Fruit fly (Drosophila melanogaster): Measurements from ENCODE around the gene CG10462.
A peak's percentile ranks its signal among the peaks of the same experiment; 100 is the strongest.

CG10462 gene

dm6 chr2L:19763773-19764580, 28.2 kb upstream of the CG10462 start, which contains the start of gene fbp:
TSS of gene fbp (minus strand) at chr2L:19764136.
- TF ChIP-seq tj (GFP tag; optimal IDR thresholded peaks at IDR 0.05) = peak; percentile 47
- peak; percentile 36 for TF ChIP-seq CG14711 (tag; optimal IDR thresholded peaks at IDR 0.05)
- peak; percentile 33 for TF ChIP-seq bab1 (GFP tag; optimal IDR thresholded peaks at IDR 0.05)
- peak; percentile 68 for TF ChIP-seq CG7101 (tag; optimal IDR thresholded peaks at IDR 0.05)
- peak; percentile 83 for TF ChIP-seq pad (GFP tag; optimal IDR thresholded peaks at IDR 0.05)
- TF ChIP-seq CG1620 (GFP tag; optimal IDR thresholded peaks at IDR 0.05) = peak; percentile 30
- TF ChIP-seq ovo (GFP tag; optimal IDR thresholded peaks at IDR 0.05) = peak; percentile 45
- no peak for TF ChIP-seq CG12768 (GFP tag; optimal IDR thresholded peaks at IDR 0.05)
- TF ChIP-seq Clk (GFP tag; optimal IDR thresholded peaks at IDR 0.05) = no peak
- TF ChIP-seq CG11617 (GFP tag; optimal IDR thresholded peaks at IDR 0.05) = peak; percentile 89
- peak; percentile 46 for TF ChIP-seq CG33017 (tag; optimal IDR thresholded peaks at IDR 0.05)
- peak; percentile 30 for TF ChIP-seq CG5204 (GFP tag; optimal IDR thresholded peaks at IDR 0.05)
- peak; percentile 12 for TF ChIP-seq cic (GFP tag; optimal IDR thresholded peaks at IDR 0.05)
- TF ChIP-seq CG7045 (GFP tag; optimal IDR thresholded peaks at IDR 0.05) = peak; percentile 40
- TF ChIP-seq Mnt (GFP tag; optimal IDR thresholded peaks at IDR 0.05) = peak; percentile 54
- peak; percentile 39 for TF ChIP-seq kay (GFP tag; ENCODE audit: borderline replicate concordance)
- TF ChIP-seq toe (GFP tag; optimal IDR thresholded peaks at IDR 0.05) = no peak
- TF ChIP-seq Crg-1 (GFP tag; optimal IDR thresholded peaks at IDR 0.05) = no peak
- no peak for TF ChIP-seq cnc (optimal IDR thresholded peaks at IDR 0.05)
- peak; percentile 26 for TF ChIP-seq Hr96 (GFP tag; optimal IDR thresholded peaks at IDR 0.05)

dm6 chr2L:19763446-19763772, 27.6 kb upstream of the CG10462 start:
- TF ChIP-seq CG7045 (GFP tag; optimal IDR thresholded peaks at IDR 0.05) (no peak), CG11617 (GFP tag; optimal IDR thresholded peaks at IDR 0.05) (no peak), CG12768 (GFP tag; optimal IDR thresholded peaks at IDR 0.05) (no peak), cnc (optimal IDR thresholded peaks at IDR 0.05) (no peak), kay (GFP tag; ENCODE audit: borderline replicate concordance) (no peak), CG14711 (tag; optimal IDR thresholded peaks at IDR 0.05) (no peak), CG33017 (tag; optimal IDR thresholded peaks at IDR 0.05) (no peak), toe (GFP tag; optimal IDR thresholded peaks at IDR 0.05) (no peak), Crg-1 (GFP tag; optimal IDR thresholded peaks at IDR 0.05) (no peak), pad (GFP tag; optimal IDR thresholded peaks at IDR 0.05) (no peak), Hr96 (GFP tag; optimal IDR thresholded peaks at IDR 0.05) (no peak), CG1620 (GFP tag; optimal IDR thresholded peaks at IDR 0.05) (no peak), cic (GFP tag; optimal IDR thresholded peaks at IDR 0.05) (no peak), bab1 (GFP tag; optimal IDR thresholded peaks at IDR 0.05) (no peak), CG5204 (GFP tag; optimal IDR thresholded peaks at IDR 0.05) (no peak)

- peak; percentile 72 for TF ChIP-seq Clk (GFP tag; optimal IDR thresholded peaks at IDR 0.05)
- TF ChIP-seq Mnt (GFP tag; optimal IDR thresholded peaks at IDR 0.05) = peak; percentile 98
- TF ChIP-seq cnc (optimal IDR thresholded peaks at IDR 0.05) = no peak
- TF ChIP-seq tj (GFP tag; optimal IDR thresholded peaks at IDR 0.05) = peak; percentile 60
- peak; percentile 62 for TF ChIP-seq pad (GFP tag; optimal IDR thresholded peaks at IDR 0.05)
- TF ChIP-seq toe (GFP tag; optimal IDR thresholded peaks at IDR 0.05) = peak; percentile 88
- peak; percentile 78 for TF ChIP-seq CG14711 (tag; optimal IDR thresholded peaks at IDR 0.05)
- TF ChIP-seq Hr96 (GFP tag; optimal IDR thresholded peaks at IDR 0.05) = peak; percentile 80
- peak; percentile 81 for TF ChIP-seq CG33017 (tag; optimal IDR thresholded peaks at IDR 0.05)
- TF ChIP-seq bab1 (GFP tag; optimal IDR thresholded peaks at IDR 0.05) = peak; percentile 82
- TF ChIP-seq CG5204 (GFP tag; optimal IDR thresholded peaks at IDR 0.05) = peak; percentile 88
- no peak for TF ChIP-seq kay (GFP tag; ENCODE audit: borderline replicate concordance)
- peak; percentile 81 for TF ChIP-seq CG1620 (GFP tag; optimal IDR thresholded peaks at IDR 0.05)
- peak; percentile 85 for TF ChIP-seq CG11617 (GFP tag; optimal IDR thresholded peaks at IDR 0.05)
- TF ChIP-seq Crg-1 (GFP tag; optimal IDR thresholded peaks at IDR 0.05) = peak; percentile 62
- TF ChIP-seq CG7101 (tag; optimal IDR thresholded peaks at IDR 0.05) = peak; percentile 86
- peak; percentile 82 for TF ChIP-seq CG12768 (GFP tag; optimal IDR thresholded peaks at IDR 0.05)
- peak; percentile 20 for TF ChIP-seq cic (GFP tag; optimal IDR thresholded peaks at IDR 0.05)
- TF ChIP-seq ovo (GFP tag; optimal IDR thresholded peaks at IDR 0.05) = peak; percentile 60
- peak; percentile 81 for TF ChIP-seq CG7045 (GFP tag; optimal IDR thresholded peaks at IDR 0.05)
Measured at dm6 chr2L:19758511-19759128, 22.8 kb upstream of the CG10462 start, which contains the start of the genes CG10628 and Dus3. TSS of gene CG10628 (minus strand) at chr2L:19758615. TSS of gene Dus3 (plus strand) at chr2L:19758879.

- TF ChIP-seq Hr96 (GFP tag; optimal IDR thresholded peaks at IDR 0.05) = no peak
- TF ChIP-seq bab1 (GFP tag; optimal IDR thresholded peaks at IDR 0.05) = peak; percentile 69
- peak; percentile 7 for TF ChIP-seq Mnt (GFP tag; optimal IDR thresholded peaks at IDR 0.05)
Measured at dm6 chr2L:19756716-19757115, 20.9 kb upstream of the CG10462 start, which contains the start of gene CG10631. TSS of gene CG10631 (minus strand) at chr2L:19756904.

- no peak for TF ChIP-seq bab1 (GFP tag; optimal IDR thresholded peaks at IDR 0.05)
- no peak for TF ChIP-seq CG14711 (tag; optimal IDR thresholded peaks at IDR 0.05)
- no peak for TF ChIP-seq CG1620 (GFP tag; optimal IDR thresholded peaks at IDR 0.05)
- no peak for TF ChIP-seq CG7045 (GFP tag; optimal IDR thresholded peaks at IDR 0.05)
- TF ChIP-seq pad (GFP tag; optimal IDR thresholded peaks at IDR 0.05) = no peak
- TF ChIP-seq Hr96 (GFP tag; optimal IDR thresholded peaks at IDR 0.05) = no peak
- TF ChIP-seq kay (GFP tag; ENCODE audit: borderline replicate concordance) = no peak
- TF ChIP-seq Crg-1 (GFP tag; optimal IDR thresholded peaks at IDR 0.05) = no peak
- no peak for TF ChIP-seq CG11617 (GFP tag; optimal IDR thresholded peaks at IDR 0.05)
- TF ChIP-seq Mnt (GFP tag; optimal IDR thresholded peaks at IDR 0.05) = no peak
- no peak for TF ChIP-seq cic (GFP tag; optimal IDR thresholded peaks at IDR 0.05)
- no peak for TF ChIP-seq CG5204 (GFP tag; optimal IDR thresholded peaks at IDR 0.05)
- TF ChIP-seq CG7101 (tag; optimal IDR thresholded peaks at IDR 0.05) = no peak
- TF ChIP-seq CG33017 (tag; optimal IDR thresholded peaks at IDR 0.05) = no peak
- TF ChIP-seq tj (GFP tag; optimal IDR thresholded peaks at IDR 0.05) = no peak
- no peak for TF ChIP-seq cnc (optimal IDR thresholded peaks at IDR 0.05)
- TF ChIP-seq CG12768 (GFP tag; optimal IDR thresholded peaks at IDR 0.05) = no peak
- TF ChIP-seq Clk (GFP tag; optimal IDR thresholded peaks at IDR 0.05) = no peak
- no peak for TF ChIP-seq ovo (GFP tag; optimal IDR thresholded peaks at IDR 0.05)
- no peak for TF ChIP-seq toe (GFP tag; optimal IDR thresholded peaks at IDR 0.05)
Measured at dm6 chr2L:19756040-19756439, 20.3 kb upstream of the CG10462 start.
